Worm (Caenorhabditis elegans): ENCODE results near the gene B0507.3.

ce11 chrV:8729100-8729499 lies 39.6 kb upstream of the B0507.3 start, which contains the start of gene ZC196.5:
- TF ChIP-seq egl-27 (tag; optimal IDR thresholded peaks at IDR 0.05) (no peak), fos-1 (tag; optimal IDR thresholded peaks at IDR 0.05) (no peak), mdl-1 (tag; optimal IDR thresholded peaks at IDR 0.05) (no peak), alr-1 (tag; optimal IDR thresholded peaks at IDR 0.05) (no peak), elt-3 (tag; optimal IDR thresholded peaks at IDR 0.05) (no peak), nhr-25 (tag; optimal IDR thresholded peaks at IDR 0.05) (no peak), ztf-11 (tag; optimal IDR thresholded peaks at IDR 0.05) (no peak), nhr-11 (tag; optimal IDR thresholded peaks at IDR 0.05) (no peak)
